Fruit fly (Drosophila melanogaster): ENCODE data around the gene exex.

The exex gene

dm6 chr3L:7911765-7912556 lies 36.0 kb upstream of the exex start, which contains the start of the genes pbl and CG8281 (continued):
- TF ChIP-seq ss (GFP tag; optimal IDR thresholded peaks at IDR 0.05), result no peak
- TF ChIP-seq Sox14 (GFP tag; optimal IDR thresholded peaks at IDR 0.05), result peak; percentile 38
- TF ChIP-seq Eip75B (GFP tag; optimal IDR thresholded peaks at IDR 0.05), result peak; percentile 29
- TF ChIP-seq Hr4 (GFP tag; optimal IDR thresholded peaks at IDR 0.05), result peak; percentile 60
- TF ChIP-seq lz (GFP tag; optimal IDR thresholded peaks at IDR 0.05), result peak; percentile 42
- peak; percentile 8 for TF ChIP-seq CG6792 (GFP tag; optimal IDR thresholded peaks at IDR 0.05)
- no peak for TF ChIP-seq Ets96B (tag; optimal IDR thresholded peaks at IDR 0.05)
- TF ChIP-seq svp (GFP tag), result peak; percentile 81
- TF ChIP-seq eg (GFP tag; IDR thresholded peaks at IDR 0.05), result peak; percentile 69; the same call in 2 of the 3 replicates
- no peak for TF ChIP-seq CG11762 (GFP tag; optimal IDR thresholded peaks at IDR 0.05; ENCODE audit: insufficient read depth)
- no peak for TF ChIP-seq net (GFP tag; optimal IDR thresholded peaks at IDR 0.05)
- TF ChIP-seq Smox (GFP tag; optimal IDR thresholded peaks at IDR 0.05), result peak; percentile 38
- TF ChIP-seq Sox15 (GFP tag; optimal IDR thresholded peaks at IDR 0.05), result peak; percentile 27
- TF ChIP-seq CG3032 (tag; optimal IDR thresholded peaks at IDR 0.05), result peak; percentile 40
- no peak for TF ChIP-seq CG10631 (GFP tag; optimal IDR thresholded peaks at IDR 0.05)
- TF ChIP-seq vri (GFP tag; optimal IDR thresholded peaks at IDR 0.05), result peak; percentile 29
- TF ChIP-seq CG10669 (GFP tag; optimal IDR thresholded peaks at IDR 0.05), result no peak
- peak; percentile 87 for TF ChIP-seq dsx (GFP tag; optimal IDR thresholded peaks at IDR 0.05; ENCODE audit: poor library complexity, severe bottlenecking)
- peak; percentile 54; the same call in 1 of the 2 replicates for TF ChIP-seq CG15336 (GFP tag; IDR thresholded peaks at IDR 0.05)
- TF ChIP-seq CG6276 (GFP tag; optimal IDR thresholded peaks at IDR 0.05), result no peak
- no peak for TF ChIP-seq CG8632 (GFP tag; optimal IDR thresholded peaks at IDR 0.05)
- TF ChIP-seq salr (GFP tag; optimal IDR thresholded peaks at IDR 0.05), result no peak
- no peak for TF ChIP-seq CG1621 (tag; optimal IDR thresholded peaks at IDR 0.05)
- peak; percentile 66 for TF ChIP-seq CG8119 (GFP tag; IDR thresholded peaks at IDR 0.05)
- peak; percentile 62 for TF ChIP-seq Hr39 (GFP tag; optimal IDR thresholded peaks at IDR 0.05)
- peak; percentile 41 for TF ChIP-seq OdsH (GFP tag; optimal IDR thresholded peaks at IDR 0.05)
- peak; percentile 76 for TF ChIP-seq Eip78C (GFP tag)
- TF ChIP-seq CG3919 (GFP tag; optimal IDR thresholded peaks at IDR 0.05), result peak; percentile 30
- TF ChIP-seq acj6 (GFP tag; optimal IDR thresholded peaks at IDR 0.05), result no peak
- no peak for TF ChIP-seq CG16779 (tag; optimal IDR thresholded peaks at IDR 0.05)
- TF ChIP-seq CG32006 (GFP tag; optimal IDR thresholded peaks at IDR 0.05), result peak; percentile 46
- no peak for TF ChIP-seq esn (GFP tag; optimal IDR thresholded peaks at IDR 0.05)
- peak; percentile 32 for TF ChIP-seq Met (GFP tag; optimal IDR thresholded peaks at IDR 0.05)
- TF ChIP-seq Lpt (GFP tag; optimal IDR thresholded peaks at IDR 0.05), result no peak
- TF ChIP-seq pdm3 (GFP tag; optimal IDR thresholded peaks at IDR 0.05), result peak; percentile 41
- no peak for TF ChIP-seq Sox102F (GFP tag; optimal IDR thresholded peaks at IDR 0.05)
- no peak for TF ChIP-seq CG6808 (GFP tag; optimal IDR thresholded peaks at IDR 0.05)
- no peak for TF ChIP-seq Blimp-1 (GFP tag; optimal IDR thresholded peaks at IDR 0.05)
- peak; percentile 33 for TF ChIP-seq topi (GFP tag; optimal IDR thresholded peaks at IDR 0.05)
- no peak for TF ChIP-seq CG7368 (GFP tag; optimal IDR thresholded peaks at IDR 0.05)
- no peak for TF ChIP-seq Hr38 (GFP tag; optimal IDR thresholded peaks at IDR 0.05)
- TF ChIP-seq CG4318 (GFP tag; optimal IDR thresholded peaks at IDR 0.05), result no peak
